Worm (Caenorhabditis elegans): ENCODE measurements around the gene eelo-2.

DNA sequence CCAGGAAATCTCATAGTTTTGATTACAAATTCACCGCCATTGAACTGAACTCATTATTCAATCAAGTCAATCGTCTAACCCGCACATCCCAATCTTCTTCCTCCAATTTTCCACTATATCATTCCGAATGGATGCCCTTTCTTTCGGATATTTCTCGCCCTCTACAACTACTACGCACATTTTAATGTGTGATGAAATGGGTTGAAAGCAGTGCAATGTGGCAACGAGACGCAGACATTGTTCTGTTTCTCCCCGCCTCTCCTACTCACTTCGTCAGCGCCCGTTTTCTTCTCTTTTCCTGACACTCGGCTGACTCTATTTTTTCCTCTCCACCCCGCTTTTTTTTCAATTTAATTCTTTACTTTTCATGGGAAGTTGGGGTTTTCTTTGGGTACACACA is 18.7 kb downstream of the eelo-2 start:
- no peak for TF ChIP-seq dmd-4 (tag; optimal IDR thresholded peaks at IDR 0.05)
- TF ChIP-seq nhr-10 (tag; optimal IDR thresholded peaks at IDR 0.05): no peak
- TF ChIP-seq nhr-237 (tag; optimal IDR thresholded peaks at IDR 0.05): no peak
- TF ChIP-seq gmeb-1 (tag; optimal IDR thresholded peaks at IDR 0.05): no peak
- TF ChIP-seq Y55F3AM.14 (GFP tag; optimal IDR thresholded peaks at IDR 0.05): no peak
- TF ChIP-seq ceh-82 (tag; optimal IDR thresholded peaks at IDR 0.05): no peak
- TF ChIP-seq unc-62 (GFP tag; optimal IDR thresholded peaks at IDR 0.05): no peak

All from whole organism, L2 larva.